Worm (Caenorhabditis elegans) whole organism, midembryonic: ENCODE measurements around the gene fce-2.

Experiments used
- T22C8.4 ChIP-seq: fragments of 200-800 bp; sonication (Bioruptor generic); IDR thresholded peaks from 2 replicates; pipeline ENCODE4 v1.3.6; 2022; ENCODE audit warnings: missing genetic modification characterization, missing compliant biosample characterization
- ztf-23 ChIP-seq: fragments of 200-800 bp; sonication (Bioruptor generic); IDR thresholded peaks from 2 replicates; pipeline ENCODE4 v1.3.6; 2022; ENCODE audit warnings: missing genetic modification reagents, missing genetic modification characterization, missing compliant biosample characterization

DNA sequence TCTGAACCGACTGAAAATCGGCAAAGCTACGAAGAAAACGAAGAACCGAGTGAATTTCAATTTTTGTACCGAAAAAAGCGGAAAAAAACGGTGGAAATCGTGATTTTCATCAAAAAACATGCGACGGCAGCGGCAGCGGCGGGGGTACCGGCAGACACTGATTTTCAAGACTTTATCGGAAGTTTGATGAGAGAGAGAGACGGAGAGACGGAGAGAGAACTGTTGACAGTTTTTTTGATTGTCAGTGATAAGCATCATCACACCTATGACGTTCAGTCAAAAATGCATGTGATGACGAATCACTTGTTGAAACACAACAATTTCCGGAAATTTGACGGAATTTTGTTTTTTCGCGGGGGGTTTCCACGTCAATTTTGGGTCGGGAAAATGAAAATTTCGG lies 11.7 kb upstream of the fce-2 start:
- TF ChIP-seq ztf-23 (GFP tag; lab: Robert Waterston, UW) (no peak), T22C8.4 (GFP tag; lab: Robert Waterston, UW) (no peak)
